Fruit fly (Drosophila melanogaster) whole organism, embryonic: Measurements from ENCODE around the gene Hmbs.

Experiments
- C15 ChIP-seq: fragments of 200-800 bp; sonication (Bioruptor generic); IDR thresholded peaks from 3 replicates; pipeline ENCODE4 v1.3.6; 2022; ENCODE audit warnings: missing biosample characterization, missing genetic modification characterization
- CG10209 ChIP-seq: fragments of 200-800 bp; sonication (Bioruptor generic); optimal IDR thresholded peaks from 3 replicates; lab custom pipeline; 2017; ENCODE audit warnings: missing biosample characterization, mild to moderate bottlenecking, missing genetic modification characterization, missing genetic modification reagents
- CG1233 ChIP-seq: fragments of 200-800 bp; sonication (Bioruptor generic); optimal IDR thresholded peaks from 4 replicates; lab custom pipeline; 2018; ENCODE audit warnings: missing biosample characterization, mild to moderate bottlenecking, missing genetic modification characterization
- CG12942 ChIP-seq: fragments of 200-800 bp; sonication (Bioruptor generic); optimal IDR thresholded peaks from 3 replicates; lab custom pipeline; 2016; ENCODE audit warnings: missing biosample characterization, missing genetic modification characterization
- CG13287 ChIP-seq: fragments of 200-800 bp; sonication (Bioruptor generic); IDR thresholded peaks from 2 replicates; pipeline ENCODE4 v1.3.6; 2022; ENCODE audit warnings: missing biosample characterization, missing genetic modification characterization; ENCODE audit not compliant: partially characterized antibody
- CG13424 ChIP-seq: fragments of 200-800 bp; sonication (Bioruptor generic); optimal IDR thresholded peaks from 2 replicates; lab custom pipeline; 2019; ENCODE audit warnings: missing biosample characterization, mild to moderate bottlenecking, missing genetic modification characterization, moderate library complexity
- CG14050 ChIP-seq: fragments of 200-800 bp; sonication (Bioruptor generic); IDR thresholded peaks from 3 replicates; pipeline ENCODE4 v1.3.6; 2022; ENCODE audit warnings: missing biosample characterization, missing genetic modification characterization
- CG15073 ChIP-seq: fragments of 200-800 bp; sonication (Bioruptor generic); optimal IDR thresholded peaks from 2 replicates; lab custom pipeline; 2016; ENCODE audit warnings: missing biosample characterization, missing genetic modification characterization
- CG17385 ChIP-seq: fragments of 200-800 bp; sonication (Bioruptor generic); optimal IDR thresholded peaks from 3 replicates; lab custom pipeline; 2018; ENCODE audit warnings: missing biosample characterization, mild to moderate bottlenecking, missing genetic modification characterization
- CG17568 ChIP-seq: fragments of 200-800 bp; sonication (Bioruptor generic); optimal IDR thresholded peaks from 2 replicates; lab custom pipeline; 2018; ENCODE audit warnings: missing biosample characterization, mild to moderate bottlenecking, missing genetic modification characterization, moderate library complexity
- CG18262 ChIP-seq: fragments of 200-800 bp; optimal IDR thresholded peaks from 3 replicates; lab custom pipeline; 2019; ENCODE audit warnings: missing biosample characterization, mild to moderate bottlenecking, missing genetic modification characterization, moderate library complexity
- CG1832 ChIP-seq: fragments of 200-800 bp; sonication (Bioruptor generic); optimal IDR thresholded peaks from 2 replicates; lab custom pipeline; 2017; ENCODE audit warnings: missing biosample characterization, mild to moderate bottlenecking, missing genetic modification characterization, inconsistent platforms
- CG18764 ChIP-seq: fragments of 200-800 bp; sonication (Bioruptor generic); optimal IDR thresholded peaks from 3 replicates; lab custom pipeline; 2016; ENCODE audit warnings: missing biosample characterization, missing genetic modification characterization
- CG2875 ChIP-seq: fragments of 200-800 bp; sonication (Bioruptor generic); optimal IDR thresholded peaks from 2 replicates; lab custom pipeline; 2017; ENCODE audit warnings: missing biosample characterization, mild to moderate bottlenecking, missing genetic modification characterization, missing genetic modification reagents
- CG30020 ChIP-seq: fragments of 200-800 bp; optimal IDR thresholded peaks from 2 replicates; lab custom pipeline; 2019; ENCODE audit warnings: missing biosample characterization, mild to moderate bottlenecking, missing genetic modification characterization, moderate library complexity
- CG31224 ChIP-seq: fragments of 200-800 bp; sonication (Bioruptor generic); IDR thresholded peaks from 2 replicates; pipeline ENCODE4 v1.3.6; 2022; ENCODE audit warnings: missing biosample characterization, missing genetic modification characterization
- CG31388 ChIP-seq: fragments of 200-800 bp; sonication (Bioruptor generic); optimal IDR thresholded peaks from 2 replicates; lab custom pipeline; 2016; ENCODE audit warnings: missing biosample characterization, missing genetic modification characterization
- CG3726 ChIP-seq: fragments of 200-800 bp; sonication (Bioruptor generic); IDR thresholded peaks from 3 replicates; pipeline ENCODE4, ENCODE4 v1.3.6; 2022; ENCODE audit warnings: missing biosample characterization, missing genetic modification characterization
- CG4328 ChIP-seq: fragments of 200-800 bp; sonication (Bioruptor generic); optimal IDR thresholded peaks from 3 replicates; lab custom pipeline; 2017; ENCODE audit warnings: missing biosample characterization, missing genetic modification reagents, missing genetic modification characterization
- CG7928 ChIP-seq: fragments of 200-800 bp; sonication (Bioruptor generic); optimal IDR thresholded peaks from 2 replicates; lab custom pipeline; 2017; ENCODE audit warnings: missing biosample characterization, mild to moderate bottlenecking, missing genetic modification characterization
- CG9817 ChIP-seq: fragments of 200-800 bp; sonication (Bioruptor generic); optimal IDR thresholded peaks from 2 replicates; lab custom pipeline; 2018; ENCODE audit warnings: missing biosample characterization, mild to moderate bottlenecking, missing genetic modification characterization, moderate library complexity
- CTCF ChIP-seq: fragments of 200-800 bp; sonication (Bioruptor generic); optimal IDR thresholded peaks from 2 replicates; lab custom pipeline; 2017; ENCODE audit warnings: missing biosample characterization, mild to moderate bottlenecking, missing genetic modification characterization, moderate library complexity
- Chrac-16 ChIP-seq: fragments of 200-800 bp; sonication (Bioruptor generic); optimal IDR thresholded peaks from 3 replicates; lab custom pipeline; 2016; ENCODE audit warnings: missing biosample characterization, missing genetic modification characterization
- CoRest ChIP-seq: fragments of 200-800 bp; sonication (Bioruptor generic); optimal IDR thresholded peaks from 3 replicates; lab custom pipeline; 2018; ENCODE audit warnings: missing biosample characterization, mild to moderate bottlenecking, missing genetic modification characterization, moderate library complexity
- Dip2 ChIP-seq: fragments of 200-800 bp; sonication (Bioruptor generic); IDR thresholded peaks from 2 replicates; pipeline ENCODE4 v1.3.6; 2022; ENCODE audit warnings: missing biosample characterization, missing genetic modification characterization
- Gug ChIP-seq: fragments of 200-800 bp; sonication (Bioruptor generic); IDR thresholded peaks from 4 replicates; pipeline ENCODE4 v1.3.6; 2022; ENCODE audit warnings: missing biosample characterization, missing genetic modification characterization
- Lim3 ChIP-seq: fragments of 200-800 bp; sonication (Bioruptor generic); IDR thresholded peaks from 2 replicates; pipeline ENCODE4 v1.3.6; 2022; ENCODE audit warnings: missing biosample characterization, missing genetic modification characterization
- MTF-1 ChIP-seq: fragments of 200-800 bp; sonication (Bioruptor generic); optimal IDR thresholded peaks from 2 replicates; lab custom pipeline; 2018; ENCODE audit warnings: missing biosample characterization, mild to moderate bottlenecking, missing genetic modification characterization, borderline replicate concordance
- Myb ChIP-seq: fragments of 200-800 bp; sonication (Bioruptor generic); optimal IDR thresholded peaks from 2 replicates; lab custom pipeline; 2016; ENCODE audit warnings: missing biosample characterization, missing genetic modification characterization
- Ssrp ChIP-seq: fragments of 200-800 bp; sonication (Bioruptor generic); optimal IDR thresholded peaks from 2 replicates; lab custom pipeline; 2018; ENCODE audit warnings: missing biosample characterization, mild to moderate bottlenecking, missing genetic modification characterization, moderate library complexity
- br ChIP-seq: fragments of >200 bp; optimal IDR thresholded peaks from 2 replicates; lab custom pipeline; 2017
- chinmo ChIP-seq: fragments of 200-800 bp; sonication (Bioruptor generic); IDR thresholded peaks from 4 replicates; pipeline ENCODE4 v1.3.6; 2022; ENCODE audit warnings: missing biosample characterization, missing genetic modification characterization; ENCODE audit not compliant: partially characterized antibody
- crc ChIP-seq: fragments of 200-800 bp; sonication (Bioruptor generic); optimal IDR thresholded peaks from 2 replicates; lab custom pipeline; 2016; ENCODE audit warnings: missing biosample characterization, missing genetic modification characterization
- disco-r ChIP-seq: fragments of 200-800 bp; sonication (Bioruptor generic); optimal IDR thresholded peaks from 2 replicates; lab custom pipeline; 2016; ENCODE audit warnings: missing biosample characterization, missing genetic modification characterization
- dm ChIP-seq: fragments of 200-800 bp; sonication (Bioruptor generic); optimal IDR thresholded peaks from 3 replicates; lab custom pipeline; 2016; ENCODE audit warnings: missing biosample characterization, missing genetic modification characterization
- hkb ChIP-seq, 2 experiments: fragments of 200-800 bp in 1 of 2; fragments of >200 bp in 1 of 2; sonication (Bioruptor generic) in 1 of 2; IDR thresholded peaks in 1 of 2; optimal IDR thresholded peaks in 1 of 2; 2 replicates each; pipeline versions ENCODE4 v1.3.6 to Lab custom; 2017 to 2022; ENCODE audit warnings: missing biosample characterization in 1 of 2, missing genetic modification characterization in 1 of 2
- insv ChIP-seq, 2 experiments: fragments of 200-800 bp; sonication (Bioruptor generic); optimal IDR thresholded peaks; 3 replicates each; lab custom pipeline; 2016 to 2018; ENCODE audit warnings: missing biosample characterization in 2 of 2, missing genetic modification characterization in 2 of 2
- inv ChIP-seq: fragments of 200-800 bp; sonication (Bioruptor generic); IDR thresholded peaks from 2 replicates; pipeline ENCODE4 v1.3.6; 2022; ENCODE audit warnings: missing biosample characterization, missing genetic modification characterization; ENCODE audit not compliant: partially characterized antibody
- lilli ChIP-seq: fragments of 200-800 bp; sonication (Bioruptor generic); optimal IDR thresholded peaks from 3 replicates; lab custom pipeline; 2016; ENCODE audit warnings: missing biosample characterization, missing genetic modification characterization
- nmo ChIP-seq: fragments of 200-800 bp; sonication (Bioruptor generic); optimal IDR thresholded peaks from 2 replicates; lab custom pipeline; 2018; ENCODE audit warnings: missing biosample characterization, mild to moderate bottlenecking, missing genetic modification characterization, moderate library complexity
- nom ChIP-seq: fragments of 200-800 bp; sonication (Bioruptor generic); optimal IDR thresholded peaks from 2 replicates; lab custom pipeline; 2017; ENCODE audit warnings: missing biosample characterization, missing genetic modification characterization, mild to moderate bottlenecking, moderate library complexity, missing genetic modification reagents
- onecut ChIP-seq: fragments of 200-800 bp; sonication (Bioruptor generic); IDR thresholded peaks from 2 replicates; pipeline ENCODE4 v1.3.6; 2022; ENCODE audit warnings: missing biosample characterization, missing genetic modification characterization
- p53 ChIP-seq: fragments of 200-800 bp; sonication (Bioruptor generic); optimal IDR thresholded peaks from 2 replicates; lab custom pipeline; 2016; ENCODE audit warnings: missing biosample characterization, missing genetic modification characterization
- pnt ChIP-seq: fragments of 200-800 bp; sonication (Bioruptor generic); optimal IDR thresholded peaks from 3 replicates; lab custom pipeline; 2016; ENCODE audit warnings: missing biosample characterization, missing genetic modification characterization
- schlank ChIP-seq: fragments of 200-800 bp; sonication (Bioruptor generic); optimal IDR thresholded peaks from 2 replicates; lab custom pipeline; 2018; ENCODE audit warnings: missing biosample characterization, mild to moderate bottlenecking, missing genetic modification characterization
- slou ChIP-seq: fragments of 200-800 bp; sonication (Bioruptor generic); optimal IDR thresholded peaks from 3 replicates; lab custom pipeline; 2016; ENCODE audit warnings: missing biosample characterization, missing genetic modification characterization
- tll ChIP-seq, 2 experiments: fragments of 200-800 bp in 1 of 2; fragments of >200 bp in 1 of 2; sonication (Bioruptor generic) in 1 of 2; optimal IDR thresholded peaks; 2 replicates each; lab custom pipeline; 2017 to 2019; ENCODE audit warnings: missing biosample characterization in 2 of 2, missing genetic modification characterization in 2 of 2, mild to moderate bottlenecking in 1 of 2, moderate library complexity in 1 of 2
- unc-4 ChIP-seq: fragments of 200-800 bp; sonication (Bioruptor generic); IDR thresholded peaks from 2 replicates; pipeline ENCODE4 v1.3.6; 2022; ENCODE audit warnings: missing biosample characterization, missing genetic modification characterization; ENCODE audit not compliant: partially characterized antibody
- vnd ChIP-seq: fragments of 200-800 bp; sonication (Bioruptor generic); IDR thresholded peaks from 3 replicates; pipeline ENCODE4 v1.3.6; 2022; ENCODE audit warnings: missing biosample characterization, missing genetic modification characterization; ENCODE audit not compliant: partially characterized antibody
- yki ChIP-seq: fragments of >200 bp; optimal IDR thresholded peaks from 3 replicates; lab custom pipeline; 2018

Hmbs gene

dm6 chr3L:1378862-1379543 is 44.3 kb downstream of the Hmbs start (continued):
- TF ChIP-seq CG2875 (peak; percentile 77), Lim3 (no peak), vnd (GFP tag; lab: Robert Waterston, UW) (no peak), crc (GFP tag; lab: Kevin White, UChicago) (no peak), CG1832 (GFP tag; lab: Kevin White, UChicago) (no peak), CG7928 (GFP tag; lab: Kevin White, UChicago) (no peak), CG18262 (tag; lab: Kevin White, UChicago) (peak; percentile 78), inv (GFP tag; lab: Robert Waterston, UW) (no peak), chinmo (no peak), dm (GFP tag; lab: Kevin White, UChicago) (no peak), CG13424 (peak; percentile 62), insv (GFP tag; optimal IDR thresholded peaks at IDR 0.05; lab: Kevin White, UChicago) (no peak), CG31388 (GFP tag; lab: Kevin White, UChicago) (no peak), CG30020 (tag; lab: Kevin White, UChicago) (no peak), Dip2 (GFP tag; lab: Robert Waterston, UW) (no peak), CG9817 (peak; percentile 38), pnt (GFP tag; lab: Kevin White, UChicago) (peak; percentile 24), CG4328 (GFP tag; lab: Kevin White, UChicago) (no peak), MTF-1 (GFP tag; lab: Kevin White, UChicago) (no peak), CTCF (no peak), CG3726 (GFP tag; lab: Robert Waterston, UW) (peak; percentile 75; the same call in 2 of the 3 replicates), nmo (GFP tag; lab: Kevin White, UChicago) (peak; percentile 79), p53 (GFP tag; lab: Kevin White, UChicago) (no peak), unc-4 (GFP tag; lab: Robert Waterston, UW) (no peak), hkb (optimal IDR thresholded peaks at IDR 0.05; lab: Kevin White, UChicago) (no peak), hkb (GFP tag; IDR thresholded peaks at IDR 0.05; lab: Robert Waterston, UW) (peak; percentile 68; the same call in 1 of the 2 replicates), schlank (tag; lab: Kevin White, UChicago) (no peak), nom (peak; percentile 45), CoRest (peak; percentile 70), CG18764 (GFP tag; lab: Kevin White, UChicago) (no peak), CG17568 (GFP tag; lab: Kevin White, UChicago) (no peak), Myb (GFP tag; lab: Kevin White, UChicago) (no peak), Ssrp (tag; lab: Kevin White, UChicago) (peak; percentile 67), slou (GFP tag; lab: Kevin White, UChicago) (no peak), disco-r (GFP tag; lab: Kevin White, UChicago) (no peak), CG17385 (GFP tag; lab: Kevin White, UChicago) (peak; percentile 56), Chrac-16 (GFP tag; lab: Kevin White, UChicago) (peak; percentile 50), onecut (GFP tag; lab: Robert Waterston, UW) (peak; percentile 47), tll (GFP tag; optimal IDR thresholded peaks at IDR 0.05; lab: Kevin White, UChicago) (no peak), CG10209 (GFP tag; lab: Kevin White, UChicago) (peak; percentile 62), CG12942 (no peak), yki (lab: Kevin White, UChicago) (no peak), CG31224 (GFP tag; lab: Robert Waterston, UW) (peak; percentile 69), CG1233 (GFP tag; lab: Kevin White, UChicago) (peak; percentile 55), Gug (GFP tag; lab: Robert Waterston, UW) (no peak; the same call in 3 of the 4 replicates), br (lab: Kevin White, UChicago) (no peak), lilli (no peak), C15 (GFP tag; lab: Robert Waterston, UW) (no peak), CG15073 (GFP tag; lab: Kevin White, UChicago) (no peak), CG13287 (GFP tag; lab: Robert Waterston, UW) (no peak), CG14050 (GFP tag; lab: Robert Waterston, UW) (no peak)
